Worm (Caenorhabditis elegans): ENCODE data around the gene tif-1A.
A peak's percentile ranks its signal among the peaks of the same experiment; 100 is the strongest.

The tif-1A gene

DNA sequence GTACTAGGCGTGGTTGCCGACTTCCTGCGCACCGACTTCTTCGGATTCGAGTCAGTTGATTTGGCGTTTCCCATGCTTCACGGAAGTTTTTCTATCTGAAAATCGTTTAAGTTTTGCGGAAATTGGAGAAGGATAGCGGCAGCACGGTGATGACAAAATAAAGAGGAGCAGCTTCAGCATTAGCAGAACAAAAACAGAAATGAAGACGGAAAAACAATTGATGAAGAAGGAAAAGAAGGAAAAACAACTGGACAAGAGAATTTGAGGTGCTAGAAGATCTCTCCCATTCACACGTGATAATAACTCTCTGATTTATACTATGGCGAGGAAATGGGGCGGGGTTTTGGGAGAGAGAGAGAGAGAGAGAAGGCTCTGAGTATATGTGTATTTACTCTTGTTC lies 11.8 kb downstream of the tif-1A start, which contains the start of gene glb-11:
Gene glb-11, minus strand, starts transcription at position 101 of the 400 bp plus-strand sequence.
- no peak for TF ChIP-seq nhr-41 (GFP tag; IDR thresholded peaks at IDR 0.05)
- peak in 1 of 2 experiments; percentile 54 for TF ChIP-seq daf-16 (GFP tag; optimal IDR thresholded peaks at IDR 0.05)
- no peak for TF ChIP-seq daf-16 (tag; optimal IDR thresholded peaks at IDR 0.05)
- peak in 1 of 2 experiments; percentile 19 for TF ChIP-seq unc-62 (GFP tag; optimal IDR thresholded peaks at IDR 0.05 in 1 of 2)
- no peak for TF ChIP-seq unc-62 (tag; optimal IDR thresholded peaks at IDR 0.05)
- TF ChIP-seq dmd-8 (GFP tag; IDR thresholded peaks at IDR 0.05) = no peak

ce11 chrIII:3991362-3991761 lies 12.6 kb downstream of the tif-1A start:
- TF ChIP-seq arid-1 (GFP tag; conservative IDR thresholded peaks at IDR 0.05) (no peak), duxl-1 (tag; optimal IDR thresholded peaks at IDR 0.05; ENCODE audit: poor library complexity) (no peak), nhr-28 (tag; optimal IDR thresholded peaks at IDR 0.05) (no peak), ces-1 (GFP tag; optimal IDR thresholded peaks at IDR 0.05) (no peak), F10B5.3 (tag; optimal IDR thresholded peaks at IDR 0.05) (no peak)

- no peak for TF ChIP-seq snpc-4 (tag; optimal IDR thresholded peaks at IDR 0.05)
- TF ChIP-seq nhr-76 (tag; optimal IDR thresholded peaks at IDR 0.05) = no peak
- peak; percentile 39; the same call in 1 of the 2 replicates for TF ChIP-seq set-16 (GFP tag; IDR thresholded peaks at IDR 0.05)
Measured at ce11 chrIII:3987759-3988158, 16.2 kb downstream of the tif-1A start, which contains the start of gene C36E8.6. Gene C36E8.6, plus strand, starts transcription at chrIII:3988059.

ce11 chrIII:3986368-3986767 lies 17.5 kb downstream of the tif-1A start, which contains the start of gene Y1A5A.1:
Gene Y1A5A.1, minus strand, starts transcription at chrIII:3986661.
- TF ChIP-seq nhr-28 (tag; optimal IDR thresholded peaks at IDR 0.05) = no peak
- peak in 1 of 2 experiments; percentile 93 for TF ChIP-seq unc-62 (GFP tag; optimal IDR thresholded peaks at IDR 0.05 in 1 of 2)
- TF ChIP-seq unc-62 (tag; optimal IDR thresholded peaks at IDR 0.05) = no peak

DNA sequence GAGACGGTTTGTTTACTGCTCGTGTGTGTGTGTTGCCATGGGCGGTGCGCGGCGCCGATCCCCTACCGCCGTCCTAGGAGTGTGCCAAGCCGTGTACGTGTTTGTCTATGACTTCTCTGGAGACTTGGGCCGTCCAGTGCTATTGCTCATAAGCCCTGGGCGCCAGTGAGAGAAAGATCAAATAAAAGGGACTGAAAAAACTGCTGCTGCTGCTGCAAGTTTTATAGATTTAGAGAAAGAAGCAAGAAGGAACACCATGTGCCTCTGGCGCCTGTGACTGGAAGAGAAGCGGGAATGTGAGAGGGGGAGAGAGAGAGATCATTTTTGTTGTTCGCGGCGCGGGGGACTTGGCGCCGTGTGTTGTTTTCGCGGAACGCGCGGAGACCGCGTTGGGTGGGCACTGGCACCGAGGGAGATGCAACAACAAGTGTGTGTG lies 19.8 kb downstream of the tif-1A start:
- peak; percentile 56 for TF ChIP-seq hmg-1.1 (GFP tag; IDR thresholded peaks at IDR 0.05)
- peak; percentile 70 for TF ChIP-seq aha-1 (tag)
- TF ChIP-seq pha-4 (GFP tag; IDR thresholded peaks at IDR 0.05) = peak; percentile 55; the same call in 1 of the 2 replicates
- TF ChIP-seq pha-4 (tag; optimal IDR thresholded peaks at IDR 0.05) = no peak
- TF ChIP-seq daf-19 (GFP tag; conservative IDR thresholded peaks at IDR 0.05) = no peak
- TF ChIP-seq F37D6.2 (tag; optimal IDR thresholded peaks at IDR 0.05) = peak; percentile 31
- no peak for TF ChIP-seq lir-3 (tag; optimal IDR thresholded peaks at IDR 0.05)
- TF ChIP-seq set-16 (GFP tag; IDR thresholded peaks at IDR 0.05) = peak; percentile 72
- TF ChIP-seq hlh-11 (tag; optimal IDR thresholded peaks at IDR 0.05) = peak; percentile 70
- no peak for TF ChIP-seq mes-2 (tag; optimal IDR thresholded peaks at IDR 0.05; ENCODE audit: poor library complexity, severe bottlenecking)
- peak; percentile 39 for TF ChIP-seq dmd-6 (GFP tag; IDR thresholded peaks at IDR 0.05)
- peak; percentile 66 for TF ChIP-seq hlh-30 (tag; optimal IDR thresholded peaks at IDR 0.05; ENCODE audit: insufficient read depth)
- TF ChIP-seq mxl-3 (GFP tag; optimal IDR thresholded peaks at IDR 0.05) = peak; percentile 75
- TF ChIP-seq mep-1 (tag; optimal IDR thresholded peaks at IDR 0.05) = peak; percentile 43
- TF ChIP-seq mdl-1 (tag; optimal IDR thresholded peaks at IDR 0.05) = peak; percentile 75 to 86
- TF ChIP-seq egl-43 (GFP tag; IDR thresholded peaks at IDR 0.05) = 0 out of 2 replicates have a peak, but pooled peaks have one; percentile 27
- peak; percentile 86 for TF ChIP-seq madf-9 (GFP tag; conservative IDR thresholded peaks at IDR 0.05)
- no peak for TF ChIP-seq nhr-237 (tag; optimal IDR thresholded peaks at IDR 0.05)
- no peak for TF ChIP-seq Y75B8A.6 (GFP tag; IDR thresholded peaks at IDR 0.05)
- peak in 1 of 2 experiments; percentile 52 for TF ChIP-seq hif-1 (tag; optimal IDR thresholded peaks at IDR 0.05)
- TF ChIP-seq daf-16 (GFP tag; optimal IDR thresholded peaks at IDR 0.05) = peak in 1 of 2 experiments; percentile 94
- no peak for TF ChIP-seq daf-16 (tag; optimal IDR thresholded peaks at IDR 0.05)
- TF ChIP-seq dmd-8 (GFP tag; IDR thresholded peaks at IDR 0.05) = no peak
- TF ChIP-seq attf-4 (tag; optimal IDR thresholded peaks at IDR 0.05) = no peak
- peak; percentile 39 for TF ChIP-seq nhr-11 (tag; optimal IDR thresholded peaks at IDR 0.05)
- no peak for TF ChIP-seq lin-29 (GFP tag; IDR thresholded peaks at IDR 0.05)
- TF ChIP-seq rbr-2 (tag; optimal IDR thresholded peaks at IDR 0.05) = peak; percentile 76
- TF ChIP-seq lsy-2 (tag; optimal IDR thresholded peaks at IDR 0.05) = peak in 1 of 2 experiments; percentile 18

Data from whole organism, L4 larva.